Fruit fly (Drosophila melanogaster): ENCODE results near the gene rudhira.

Gene rudhira

DNA sequence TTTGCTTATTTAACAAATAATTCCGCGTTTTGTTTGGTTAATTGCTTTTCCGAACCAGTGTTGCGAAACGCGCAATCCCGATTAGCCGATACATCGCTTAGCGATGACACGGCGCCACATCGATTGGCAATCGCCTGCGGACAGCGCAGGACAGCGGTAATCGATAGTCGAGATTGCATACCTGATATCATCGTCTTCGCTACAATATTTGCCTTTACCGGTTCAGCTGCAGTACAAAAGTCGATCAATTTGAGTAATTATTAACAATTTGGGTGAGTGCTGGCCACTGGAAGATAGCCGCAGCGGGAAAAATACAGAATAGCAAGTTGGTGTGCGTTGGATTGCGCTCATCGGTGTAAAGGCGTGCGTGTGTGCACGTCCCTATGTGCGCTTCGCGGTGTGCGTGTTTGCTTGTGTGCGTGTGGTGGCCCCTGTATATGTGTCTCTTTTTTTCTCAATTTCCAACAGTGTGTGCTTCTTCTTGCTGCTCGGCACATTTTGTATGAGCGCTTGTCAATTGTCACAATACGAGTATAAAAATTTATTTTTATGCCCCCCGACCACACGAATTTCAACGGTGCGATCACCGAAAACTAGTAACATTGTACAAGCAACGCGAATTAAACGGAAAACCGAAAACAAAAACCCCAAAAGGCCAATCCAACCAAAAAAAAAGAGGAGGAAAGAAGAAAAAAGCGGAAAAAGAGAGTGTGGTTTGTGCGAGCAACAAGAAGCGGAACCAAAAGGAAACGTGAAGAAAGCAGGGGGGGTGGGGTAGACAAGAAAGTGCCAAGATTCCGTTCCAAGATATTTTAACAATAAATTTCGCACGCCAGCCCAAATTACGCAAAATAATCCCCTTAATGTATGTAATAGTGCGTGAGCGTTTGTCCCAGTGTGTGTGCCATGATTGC lies 24.0 kb upstream of the rudhira start, which contains the start of gene CkIIbeta (continued):
- TF ChIP-seq psq (GFP tag; optimal IDR thresholded peaks at IDR 0.05) (no peak), crp (GFP tag; optimal IDR thresholded peaks at IDR 0.05) (peak in 1 of 2 experiments; percentile 17), insv (GFP tag; optimal IDR thresholded peaks at IDR 0.05) (no peak), usp (GFP tag; optimal IDR thresholded peaks at IDR 0.05) (no peak), Dref (GFP tag; IDR thresholded peaks at IDR 0.05) (peak; percentile 90), Side (GFP tag; optimal IDR thresholded peaks at IDR 0.05) (peak; percentile 39), GATAe (GFP tag; conservative IDR thresholded peaks at IDR 0.05) (no peak), HLHmδ (GFP tag; optimal IDR thresholded peaks at IDR 0.05) (no peak), MBD-R2 (GFP tag; IDR thresholded peaks at IDR 0.05) (peak; percentile 58), CG7372 (GFP tag; IDR thresholded peaks at IDR 0.05) (no peak), CG6791 (GFP tag; IDR thresholded peaks at IDR 0.05; ENCODE audit: partially characterized antibody) (peak; percentile 97), Oli (tag; optimal IDR thresholded peaks at IDR 0.05) (no peak), CG6813 (GFP tag; optimal IDR thresholded peaks at IDR 0.05) (no peak), trem (tag; optimal IDR thresholded peaks at IDR 0.05) (peak; percentile 52), br (optimal IDR thresholded peaks at IDR 0.05) (no peak), CG12071 (GFP tag; optimal IDR thresholded peaks at IDR 0.05) (no peak), sob (GFP tag; IDR thresholded peaks at IDR 0.05) (peak; percentile 73), slp2 (GFP tag; optimal IDR thresholded peaks at IDR 0.05) (no peak), cg (GFP tag; optimal IDR thresholded peaks at IDR 0.05) (peak; percentile 92), Asciz (GFP tag; optimal IDR thresholded peaks at IDR 0.05) (no peak), D19A (tag; optimal IDR thresholded peaks at IDR 0.05) (no peak), nom (GFP tag; optimal IDR thresholded peaks at IDR 0.05) (peak; percentile 19), vfl (GFP tag; optimal IDR thresholded peaks at IDR 0.05) (peak; percentile 40), gcm (GFP tag; optimal IDR thresholded peaks at IDR 0.05) (no peak), CG32767 (GFP tag; IDR thresholded peaks at IDR 0.05) (no peak), ara (GFP tag; IDR thresholded peaks at IDR 0.05) (no peak), CG4328 (GFP tag; optimal IDR thresholded peaks at IDR 0.05) (no peak), CG17361 (GFP tag; IDR thresholded peaks at IDR 0.05) (peak; percentile 57; the same call in 1 of the 3 replicates), jing (GFP tag; optimal IDR thresholded peaks at IDR 0.05) (no peak), sens-2 (GFP tag; IDR thresholded peaks at IDR 0.05) (no peak), CG8388 (GFP tag; optimal IDR thresholded peaks at IDR 0.05) (no peak), Spps (tag; optimal IDR thresholded peaks at IDR 0.05) (peak; percentile 18), Ptx1 (GFP tag; IDR thresholded peaks at IDR 0.05) (no peak; the same call in 1 of the 2 replicates), knrl (GFP tag; IDR thresholded peaks at IDR 0.05; ENCODE audit: partially characterized antibody) (peak; percentile 97), Atf3 (GFP tag; optimal IDR thresholded peaks at IDR 0.05) (peak; percentile 45), CG18476 (GFP tag; optimal IDR thresholded peaks at IDR 0.05) (peak; percentile 10), CG10979 (tag; optimal IDR thresholded peaks at IDR 0.05) (no peak), zf30C (GFP tag; optimal IDR thresholded peaks at IDR 0.05) (no peak), ranshi (GFP tag; IDR thresholded peaks at IDR 0.05) (0 out of 2 replicates have a peak, but pooled peaks have one; percentile 49), Gsc (GFP tag; IDR thresholded peaks at IDR 0.05) (no peak), CG1233 (GFP tag; optimal IDR thresholded peaks at IDR 0.05) (no peak), CG13296 (GFP tag; optimal IDR thresholded peaks at IDR 0.05) (no peak), Fer1 (GFP tag; optimal IDR thresholded peaks at IDR 0.05) (peak; percentile 18), hkb (optimal IDR thresholded peaks at IDR 0.05) (no peak), hkb (GFP tag; IDR thresholded peaks at IDR 0.05) (no peak), CG18764 (GFP tag; optimal IDR thresholded peaks at IDR 0.05) (peak; percentile 39), CG13287 (GFP tag; IDR thresholded peaks at IDR 0.05; ENCODE audit: partially characterized antibody) (peak; percentile 92), wdn (GFP tag; IDR thresholded peaks at IDR 0.05) (no peak), gsb-n (tag; optimal IDR thresholded peaks at IDR 0.05) (no peak)

Data from whole organism, embryonic.